Worm (Caenorhabditis elegans) whole organism, L3 larva: Measurements from ENCODE around the gene T14B4.19.

Source experiments
- elt-3 ChIP-seq, 3 experiments: fragments of 150-350 bp in 1 of 3; sonication (generic microtip) in 2 of 3; optimal IDR thresholded peaks; 2 replicates in 2 of 3; 4 replicates in 1 of 3; lab custom pipeline; 2014 to 2017; ENCODE audit warnings: missing biosample characterization in 3 of 3, missing genetic modification characterization in 3 of 3
- fos-1 ChIP-seq: fragments of 150-350 bp; optimal IDR thresholded peaks from 2 replicates; lab custom pipeline; 2014; ENCODE audit warnings: missing biosample characterization, missing genetic modification characterization
- nfya-1 ChIP-seq: sonication (generic microtip); optimal IDR thresholded peaks from 2 replicates; lab custom pipeline; 2017; ENCODE audit warnings: missing genetic modification characterization, mild to moderate bottlenecking, missing compliant biosample characterization, antibody characterized with exemption, moderate library complexity; ENCODE audit not compliant: insufficient read depth

DNA sequence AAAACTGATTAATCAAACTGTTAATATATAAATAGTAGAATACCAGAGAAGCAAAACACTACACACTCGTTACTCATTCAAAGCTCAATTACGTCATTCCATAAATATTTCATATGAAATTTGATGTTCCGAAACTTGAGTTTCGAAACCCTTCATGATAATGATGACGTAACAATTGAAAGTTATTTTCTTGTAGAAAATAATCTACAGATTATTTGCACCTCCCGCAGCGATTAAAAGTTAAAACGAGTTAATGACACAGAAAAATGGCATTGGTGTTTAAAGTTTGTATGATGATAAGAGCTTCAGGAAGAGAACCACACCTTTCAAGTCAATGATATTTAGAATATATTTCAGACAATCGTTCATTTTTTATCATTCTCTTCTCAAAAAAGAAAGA lies 38.8 kb downstream of the T14B4.19 start, which contains the start of gene H43E16.1:
- TF ChIP-seq fos-1 (tag; lab: Kevin White, UChicago), result no peak
- TF ChIP-seq elt-3 (tag; optimal IDR thresholded peaks at IDR 0.05; lab: Kevin White, UChicago), result no peak
- no peak for TF ChIP-seq nfya-1
